Worm (Caenorhabditis elegans) whole organism, L2 larva: Measurements from ENCODE around the gene atp-5.

Experiments
- lin-13 ChIP-seq: fragments of 150-350 bp; optimal IDR thresholded peaks from 2 replicates; lab custom pipeline; 2014; ENCODE audit warnings: missing biosample characterization, missing genetic modification reagents, missing genetic modification characterization
- sma-3 ChIP-seq: sonication (generic microtip); optimal IDR thresholded peaks from 2 replicates; lab custom pipeline; 2016; ENCODE audit warnings: missing genetic modification reagents, missing genetic modification characterization, missing compliant biosample characterization
- unc-62 ChIP-seq: fragments of 150-350 bp; optimal IDR thresholded peaks from 2 replicates; lab custom pipeline; 2014; ENCODE audit warnings: missing biosample characterization, missing genetic modification reagents, missing genetic modification characterization

DNA sequence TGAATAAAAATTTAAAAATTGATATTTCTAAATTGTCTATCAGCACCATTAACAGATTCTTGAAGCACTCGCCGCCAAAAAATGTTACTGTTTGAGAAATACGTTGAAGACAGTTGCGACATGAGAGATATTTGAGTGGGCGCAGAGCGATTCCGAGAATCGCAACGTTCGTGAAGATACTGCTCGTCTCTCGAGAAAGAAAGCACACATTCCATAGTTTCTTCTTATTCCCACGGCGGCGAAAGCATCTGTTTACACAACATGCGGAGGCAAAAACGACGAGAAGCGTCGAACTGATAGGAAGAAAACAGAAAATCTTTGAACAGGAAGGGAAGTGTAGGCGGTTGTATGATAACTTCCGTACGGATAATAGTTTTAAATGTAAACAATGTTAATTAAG is 41.2 kb downstream of the atp-5 start:
- TF ChIP-seq sma-3 (GFP tag; lab: Kevin White, UChicago) (peak; percentile 73), lin-13 (GFP tag; lab: Kevin White, UChicago) (peak; percentile 21), unc-62 (GFP tag; lab: Kevin White, UChicago) (no peak)
